Fruit fly (Drosophila melanogaster): ENCODE results near the gene dpr14.

The dpr14 gene

DNA sequence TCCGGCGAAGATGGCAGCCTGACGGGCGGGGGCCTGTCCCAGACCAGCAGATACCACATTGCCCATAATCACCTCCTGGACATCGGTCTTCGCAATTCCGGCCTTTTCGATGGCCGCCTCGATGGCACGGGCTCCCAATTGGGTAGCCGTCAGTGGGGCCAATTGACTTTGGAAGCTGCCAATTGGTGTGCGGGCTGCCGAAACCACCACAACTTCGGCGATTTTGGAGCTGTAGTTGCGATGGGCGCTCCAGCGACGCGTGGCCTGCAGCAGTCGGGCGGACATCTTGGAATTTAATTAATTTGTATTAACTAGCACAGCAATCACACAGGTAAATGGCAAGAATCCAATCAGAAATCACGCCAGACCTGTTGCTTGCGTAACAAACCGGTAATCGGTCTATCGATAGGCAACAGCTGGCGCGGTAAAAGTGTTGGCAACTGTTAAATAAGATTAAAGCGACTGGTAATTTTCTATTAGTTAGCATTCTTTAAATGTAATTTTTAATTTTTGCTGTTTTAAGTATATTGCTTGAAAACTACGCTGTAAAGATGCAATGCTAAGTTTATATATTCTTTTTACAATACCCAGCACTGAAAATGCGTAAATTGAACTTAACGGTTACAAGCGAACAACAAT lies 19.6 kb downstream of the dpr14 start, which contains the start of gene Acat1:
Acat1 (minus strand) TSS at position 400 of the 639 bp plus-strand sequence.
- TF ChIP-seq CG17806 (tag; optimal IDR thresholded peaks at IDR 0.05) (peak; percentile 65), CG13204 (GFP tag; optimal IDR thresholded peaks at IDR 0.05) (no peak), CG14655 (GFP tag; optimal IDR thresholded peaks at IDR 0.05) (peak; percentile 55), fd96Ca (GFP tag; IDR thresholded peaks at IDR 0.05) (no peak), D1 (tag; optimal IDR thresholded peaks at IDR 0.05) (peak; percentile 32), Pif1B (GFP tag; optimal IDR thresholded peaks at IDR 0.05) (peak; percentile 81), Ets98B (GFP tag; IDR thresholded peaks at IDR 0.05) (peak; percentile 62; the same call in 1 of the 2 replicates), CG15710 (tag; optimal IDR thresholded peaks at IDR 0.05) (peak; percentile 55), EcR (GFP tag; optimal IDR thresholded peaks at IDR 0.05) (no peak), Pif1A (GFP tag; optimal IDR thresholded peaks at IDR 0.05) (peak; percentile 80), rn (GFP tag; IDR thresholded peaks at IDR 0.05) (peak; percentile 63; the same call in 1 of the 2 replicates), CG32121 (GFP tag; IDR thresholded peaks at IDR 0.05) (peak; percentile 48; the same call in 1 of the 2 replicates), CG12605 (GFP tag; IDR thresholded peaks at IDR 0.05) (peak; percentile 52), CG8159 (tag; optimal IDR thresholded peaks at IDR 0.05) (peak; percentile 52), gl (tag; optimal IDR thresholded peaks at IDR 0.05) (no peak), CG9948 (tag; optimal IDR thresholded peaks at IDR 0.05) (no peak), Snoo (tag; optimal IDR thresholded peaks at IDR 0.05) (no peak), CG10348 (GFP tag; IDR thresholded peaks at IDR 0.05) (no peak), CG8301 (tag; optimal IDR thresholded peaks at IDR 0.05) (peak; percentile 52), CG34367 (tag; optimal IDR thresholded peaks at IDR 0.05) (peak; percentile 47), CG4496 (GFP tag; IDR thresholded peaks at IDR 0.05) (peak; percentile 78)

DNA sequence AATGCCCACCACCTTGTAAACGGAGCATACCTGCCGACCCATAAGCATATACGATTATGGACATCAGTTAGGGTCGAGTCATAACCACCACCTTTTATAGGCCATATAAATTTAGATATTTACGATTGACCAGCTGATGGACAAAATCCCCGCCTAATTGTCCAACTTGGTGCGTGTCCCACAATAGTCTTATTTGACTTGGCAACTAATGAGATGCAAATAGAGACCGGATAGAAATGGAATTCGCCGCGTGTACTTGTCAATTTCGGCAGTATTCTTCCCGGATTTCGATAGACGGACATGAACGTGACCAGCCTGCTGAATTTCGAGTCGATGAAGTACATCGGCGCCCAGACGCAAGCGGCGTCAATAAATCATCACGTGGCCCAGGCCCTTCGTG lies 23.7 kb downstream of the dpr14 start, which contains the start of gene Ir7g:
Ir7g (plus strand) TSS at position 301 of the 400 bp plus-strand sequence.
- no peak for TF ChIP-seq Snoo (tag; optimal IDR thresholded peaks at IDR 0.05)
- no peak for TF ChIP-seq D1 (tag; optimal IDR thresholded peaks at IDR 0.05)
- no peak for TF ChIP-seq EcR (GFP tag; optimal IDR thresholded peaks at IDR 0.05)
- TF ChIP-seq fd96Ca (GFP tag; IDR thresholded peaks at IDR 0.05): no peak

DNA sequence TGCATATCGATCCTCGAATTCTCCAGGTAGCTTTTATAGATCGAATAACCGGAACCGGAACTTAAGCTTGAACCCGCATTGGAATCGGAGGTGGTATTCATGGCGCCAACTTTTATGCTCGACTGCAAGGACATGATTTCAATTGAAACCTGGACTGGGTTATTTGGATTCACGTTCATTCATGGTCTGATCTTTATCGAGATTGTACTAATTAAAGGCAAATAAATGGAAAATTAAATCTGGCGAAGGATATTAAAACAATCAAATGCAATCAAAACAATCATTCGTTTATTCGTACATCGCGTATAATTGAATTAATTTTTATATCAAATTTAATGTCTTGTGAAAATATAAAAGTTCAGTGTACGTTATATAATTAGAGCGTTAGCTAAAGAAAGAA lies 24.2 kb downstream of the dpr14 start, which contains the start of gene Ir7f:
Ir7f (minus strand) TSS at position 101 of the 400 bp plus-strand sequence.
- TF ChIP-seq CG15710 (tag; optimal IDR thresholded peaks at IDR 0.05) (no peak), Ets98B (GFP tag; IDR thresholded peaks at IDR 0.05) (no peak), CG4496 (GFP tag; IDR thresholded peaks at IDR 0.05) (no peak), CG17806 (tag; optimal IDR thresholded peaks at IDR 0.05) (no peak), CG12605 (GFP tag; IDR thresholded peaks at IDR 0.05) (no peak)

DNA sequence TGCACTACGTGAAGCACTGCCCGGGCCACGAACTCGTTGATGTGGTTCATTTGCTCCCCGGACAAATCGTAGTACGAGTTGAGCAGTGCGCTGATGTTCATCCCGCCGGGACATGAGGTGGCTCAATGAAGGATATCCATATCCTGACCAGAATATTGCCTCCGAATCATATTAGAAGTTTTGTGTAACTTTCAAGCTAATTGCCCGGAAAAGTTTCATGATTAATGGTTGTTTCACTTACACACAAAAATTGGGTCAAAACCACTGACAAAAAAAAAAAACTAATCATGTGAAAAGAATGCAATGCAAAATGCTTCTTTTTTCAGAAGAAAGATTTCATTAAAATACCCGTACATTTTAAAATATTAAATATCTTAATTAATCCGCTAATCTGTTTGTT lies 26.5 kb downstream of the dpr14 start, which contains the start of gene Ir7e:
Ir7e (minus strand) TSS at position 101 of the 400 bp plus-strand sequence.
- TF ChIP-seq CG10348 (GFP tag; IDR thresholded peaks at IDR 0.05) (no peak), Pif1A (GFP tag; optimal IDR thresholded peaks at IDR 0.05) (no peak)

DNA sequence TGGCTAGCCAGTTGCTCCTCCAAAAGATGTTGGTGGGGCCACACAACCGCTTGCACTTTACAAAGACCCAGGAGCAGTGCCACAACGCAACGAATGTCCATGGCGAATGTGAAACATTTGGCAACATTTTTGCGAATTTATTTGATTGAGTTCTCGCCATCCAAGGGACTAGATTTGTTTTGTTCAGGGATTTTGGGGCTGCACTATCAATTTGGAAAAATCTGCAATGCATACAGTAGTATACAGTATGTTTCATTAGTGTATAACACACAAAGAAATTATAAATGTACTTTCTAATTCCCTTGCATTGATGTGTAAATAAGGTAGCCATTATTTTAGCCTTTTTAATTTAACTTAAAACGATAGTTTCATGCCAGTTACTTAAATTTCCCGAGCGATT lies 29.4 kb downstream of the dpr14 start, which contains the start of gene Ir7d:
Ir7d (minus strand) TSS at position 101 of the 400 bp plus-strand sequence.
- TF ChIP-seq gl (tag; optimal IDR thresholded peaks at IDR 0.05) (no peak), CG32121 (GFP tag; IDR thresholded peaks at IDR 0.05) (no peak), CG8159 (tag; optimal IDR thresholded peaks at IDR 0.05) (no peak), CG34367 (tag; optimal IDR thresholded peaks at IDR 0.05) (no peak), Pif1A (GFP tag; optimal IDR thresholded peaks at IDR 0.05) (no peak), Snoo (tag; optimal IDR thresholded peaks at IDR 0.05) (no peak), CG4496 (GFP tag; IDR thresholded peaks at IDR 0.05) (no peak), CG17806 (tag; optimal IDR thresholded peaks at IDR 0.05) (no peak), CG10348 (GFP tag; IDR thresholded peaks at IDR 0.05) (no peak), fd96Ca (GFP tag; IDR thresholded peaks at IDR 0.05) (no peak), CG8301 (tag; optimal IDR thresholded peaks at IDR 0.05) (no peak), CG12605 (GFP tag; IDR thresholded peaks at IDR 0.05) (no peak), D1 (tag; optimal IDR thresholded peaks at IDR 0.05) (no peak), CG14655 (GFP tag; optimal IDR thresholded peaks at IDR 0.05) (no peak), CG15710 (tag; optimal IDR thresholded peaks at IDR 0.05) (no peak)

DNA sequence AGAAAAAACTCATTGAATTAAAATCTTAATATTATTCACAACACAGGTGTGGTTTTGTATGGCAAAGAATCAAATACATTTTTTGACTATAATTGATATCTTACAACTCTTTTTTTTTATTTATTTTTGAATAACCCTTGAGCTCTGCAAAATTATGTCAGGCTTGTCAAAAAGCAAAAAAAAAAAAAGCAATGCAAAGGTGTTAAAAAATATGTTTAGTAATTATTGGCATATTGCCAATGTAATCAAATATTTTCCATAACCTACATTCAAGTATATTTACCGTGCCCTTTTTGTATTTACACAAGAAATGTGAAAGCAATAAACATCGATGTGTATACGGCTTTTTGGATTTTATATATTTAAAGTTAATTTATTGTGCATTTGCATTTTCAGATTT lies 34.0 kb downstream of the dpr14 start, which contains the start of gene Ir7c:
Ir7c (plus strand) TSS at position 301 of the 400 bp plus-strand sequence.
- TF ChIP-seq CG14655 (GFP tag; optimal IDR thresholded peaks at IDR 0.05) (no peak), CG12605 (GFP tag; IDR thresholded peaks at IDR 0.05) (no peak), rn (GFP tag; IDR thresholded peaks at IDR 0.05) (no peak), CG9948 (tag; optimal IDR thresholded peaks at IDR 0.05) (no peak), CG8159 (tag; optimal IDR thresholded peaks at IDR 0.05) (no peak)

All from whole organism, pupa.